Fruit fly (Drosophila melanogaster): ENCODE measurements around the gene Trmt61.

Trmt61 gene

DNA sequence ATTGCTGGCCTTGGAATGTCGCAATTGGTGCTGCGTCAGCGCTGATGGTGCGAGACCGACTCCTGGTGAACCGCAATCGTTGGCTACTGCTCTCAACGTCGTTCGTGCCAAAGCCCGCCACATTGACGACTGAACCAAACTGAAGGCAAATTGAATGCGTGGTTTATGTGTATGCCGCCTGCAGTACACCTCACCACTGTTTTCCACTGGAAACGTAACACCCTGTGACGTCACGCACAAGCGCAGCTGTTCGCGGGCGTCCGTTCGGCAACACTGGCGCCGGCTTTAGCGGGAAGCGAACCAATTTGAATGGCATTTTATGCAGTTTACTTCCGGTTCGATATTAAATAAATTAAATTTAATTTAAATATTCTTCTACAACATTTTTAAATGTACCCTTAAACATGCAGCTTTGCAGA is 4.1 kb upstream of the Trmt61 start, which contains the start of gene Cmpk (continued):
- TF ChIP-seq CG17328 (GFP tag; IDR thresholded peaks at IDR 0.05) (peak; percentile 65), GATAe (GFP tag; conservative IDR thresholded peaks at IDR 0.05) (no peak), CG9876 (GFP tag; optimal IDR thresholded peaks at IDR 0.05) (peak; percentile 3), Sox102F (GFP tag; optimal IDR thresholded peaks at IDR 0.05) (no peak), ham (GFP tag; IDR thresholded peaks at IDR 0.05) (no peak), CG6791 (GFP tag; IDR thresholded peaks at IDR 0.05; ENCODE audit: partially characterized antibody) (no peak), CG9932 (GFP tag; IDR thresholded peaks at IDR 0.05) (peak; percentile 66), lab (GFP tag; optimal IDR thresholded peaks at IDR 0.05) (peak; percentile 92), jumu (GFP tag; optimal IDR thresholded peaks at IDR 0.05) (peak; percentile 15), CG11247 (GFP tag; IDR thresholded peaks at IDR 0.05) (peak; percentile 47; the same call in 1 of the 2 replicates), kay (GFP tag; optimal IDR thresholded peaks at IDR 0.05) (peak; percentile 23), Nf-YA (GFP tag; IDR thresholded peaks at IDR 0.05) (no peak), Dek (tag; optimal IDR thresholded peaks at IDR 0.05) (peak; percentile 44), CG12236 (GFP tag; optimal IDR thresholded peaks at IDR 0.05) (no peak), nerfin-2 (GFP tag; IDR thresholded peaks at IDR 0.05; ENCODE audit: partially characterized antibody) (no peak), CTCF (GFP tag; optimal IDR thresholded peaks at IDR 0.05) (peak; percentile 55), tap (tag; optimal IDR thresholded peaks at IDR 0.05) (peak; percentile 72), pros (GFP tag; optimal IDR thresholded peaks at IDR 0.05) (no peak), CG13287 (GFP tag; IDR thresholded peaks at IDR 0.05; ENCODE audit: partially characterized antibody) (peak; percentile 58), CG8281 (tag; optimal IDR thresholded peaks at IDR 0.05) (peak; percentile 14), CG32532 (GFP tag; IDR thresholded peaks at IDR 0.05) (peak; percentile 69), CG10979 (tag; optimal IDR thresholded peaks at IDR 0.05) (peak; percentile 60), sens (GFP tag) (peak; percentile 82), cas (GFP tag; IDR thresholded peaks at IDR 0.05) (no peak), CG6683 (GFP tag; optimal IDR thresholded peaks at IDR 0.05) (peak; percentile 68), CG12104 (GFP tag; optimal IDR thresholded peaks at IDR 0.05) (peak; percentile 44), CG3407 (GFP tag; optimal IDR thresholded peaks at IDR 0.05) (peak; percentile 63), pita (GFP tag; optimal IDR thresholded peaks at IDR 0.05) (no peak), CG7987 (GFP tag; optimal IDR thresholded peaks at IDR 0.05) (peak; percentile 90), Bdp1 (GFP tag; optimal IDR thresholded peaks at IDR 0.05) (peak; percentile 31), CG13123 (GFP tag; optimal IDR thresholded peaks at IDR 0.05) (peak; percentile 36), fd3F (GFP tag; optimal IDR thresholded peaks at IDR 0.05) (peak; percentile 35), CG16813 (GFP tag; IDR thresholded peaks at IDR 0.05; ENCODE audit: partially characterized antibody) (no peak), CG8388 (GFP tag; optimal IDR thresholded peaks at IDR 0.05) (peak; percentile 41), maf-S (GFP tag; optimal IDR thresholded peaks at IDR 0.05) (peak; percentile 26), CG3281 (GFP tag; optimal IDR thresholded peaks at IDR 0.05) (peak; percentile 84), schlank (tag; optimal IDR thresholded peaks at IDR 0.05) (peak; percentile 72), eve (GFP tag; optimal IDR thresholded peaks at IDR 0.05) (no peak), Ptx1 (GFP tag; IDR thresholded peaks at IDR 0.05) (0 out of 2 replicates have a peak, but pooled peaks have one; percentile 34), sd (tag; optimal IDR thresholded peaks at IDR 0.05) (peak; percentile 60), wek (GFP tag; optimal IDR thresholded peaks at IDR 0.05) (peak; percentile 68), az2 (GFP tag; optimal IDR thresholded peaks at IDR 0.05) (peak; percentile 30), Sox100B (GFP tag; optimal IDR thresholded peaks at IDR 0.05) (peak; percentile 69), Optix (GFP tag; IDR thresholded peaks at IDR 0.05) (0 out of 3 replicates have a peak, but pooled peaks have one; percentile 8), Dad (GFP tag; optimal IDR thresholded peaks at IDR 0.05) (no peak), CG7357 (GFP tag; IDR thresholded peaks at IDR 0.05) (peak; percentile 11; the same call in 1 of the 3 replicates), slp2 (GFP tag; optimal IDR thresholded peaks at IDR 0.05) (no peak), CG4617 (GFP tag; optimal IDR thresholded peaks at IDR 0.05; ENCODE audit: borderline replicate concordance) (peak; percentile 69), Hmx (GFP tag; optimal IDR thresholded peaks at IDR 0.05) (no peak), CG2678 (tag; optimal IDR thresholded peaks at IDR 0.05) (no peak), YL-1 (GFP tag; optimal IDR thresholded peaks at IDR 0.05) (peak; percentile 76)
